Fruit fly (Drosophila melanogaster): Measurements from ENCODE around the gene CG14355.

Gene CG14355

dm6 chr3R:14098527-14099109, 53.1 kb downstream of the CG14355 start (continued):
- peak; percentile 28 for TF ChIP-seq grau (tag; optimal IDR thresholded peaks at IDR 0.05)
- no peak for TF ChIP-seq pros (GFP tag; optimal IDR thresholded peaks at IDR 0.05)
- no peak for TF ChIP-seq CG17186 (GFP tag; optimal IDR thresholded peaks at IDR 0.05)
- TF ChIP-seq B-H2 (GFP tag; optimal IDR thresholded peaks at IDR 0.05) = no peak
- TF ChIP-seq hbn (GFP tag; IDR thresholded peaks at IDR 0.05; ENCODE audit: partially characterized antibody) = no peak
- TF ChIP-seq sna (GFP tag; IDR thresholded peaks at IDR 0.05; ENCODE audit: partially characterized antibody) = no peak
- TF ChIP-seq mld (GFP tag; IDR thresholded peaks at IDR 0.05; ENCODE audit: partially characterized antibody) = no peak
- TF ChIP-seq Eip74EF (GFP tag; optimal IDR thresholded peaks at IDR 0.05) = no peak
- peak; percentile 53 for TF ChIP-seq CG7556 (GFP tag; optimal IDR thresholded peaks at IDR 0.05)
- no peak for TF ChIP-seq CG12299 (tag; optimal IDR thresholded peaks at IDR 0.05)
- TF ChIP-seq CG6683 (GFP tag; optimal IDR thresholded peaks at IDR 0.05) = no peak
- 0 out of 2 replicates have a peak, but pooled peaks have one; percentile 19 for TF ChIP-seq gsb (GFP tag; IDR thresholded peaks at IDR 0.05)
- TF ChIP-seq CG31441 (GFP tag; IDR thresholded peaks at IDR 0.05) = no peak
- TF ChIP-seq CG15514 (GFP tag; optimal IDR thresholded peaks at IDR 0.05) = no peak
- TF ChIP-seq nerfin-2 (GFP tag; IDR thresholded peaks at IDR 0.05; ENCODE audit: partially characterized antibody) = no peak
- no peak for TF ChIP-seq tup (GFP tag; optimal IDR thresholded peaks at IDR 0.05)
- peak; percentile 8 for TF ChIP-seq CG34376 (GFP tag; optimal IDR thresholded peaks at IDR 0.05)
- TF ChIP-seq CG11456 (GFP tag; IDR thresholded peaks at IDR 0.05) = peak; percentile 60; the same call in 1 of the 3 replicates
- peak; percentile 29 for TF ChIP-seq lab (GFP tag; optimal IDR thresholded peaks at IDR 0.05)
- TF ChIP-seq Blimp-1 (GFP tag; optimal IDR thresholded peaks at IDR 0.05) = no peak
- 0 out of 3 replicates have a peak, but pooled peaks have one; percentile 7 for TF ChIP-seq CG16813 (GFP tag; IDR thresholded peaks at IDR 0.05; ENCODE audit: partially characterized antibody)
- TF ChIP-seq Drgx (GFP tag; IDR thresholded peaks at IDR 0.05) = peak; percentile 32; the same call in 1 of the 2 replicates
- no peak for TF ChIP-seq insv (GFP tag; optimal IDR thresholded peaks at IDR 0.05)
- TF ChIP-seq CG3281 (GFP tag; optimal IDR thresholded peaks at IDR 0.05) = peak; percentile 23
- no peak; the same call in 1 of the 2 replicates for TF ChIP-seq H2.0 (GFP tag; IDR thresholded peaks at IDR 0.05)
- TF ChIP-seq lov (optimal IDR thresholded peaks at IDR 0.05) = no peak
- no peak for TF ChIP-seq lov (GFP tag; IDR thresholded peaks at IDR 0.05)
- TF ChIP-seq CG4730 (GFP tag; IDR thresholded peaks at IDR 0.05) = no peak
- TF ChIP-seq CG2875 (GFP tag; optimal IDR thresholded peaks at IDR 0.05) = no peak
- TF ChIP-seq sqz (GFP tag; optimal IDR thresholded peaks at IDR 0.05) = no peak
- TF ChIP-seq CG1832 (GFP tag; optimal IDR thresholded peaks at IDR 0.05) = no peak
- TF ChIP-seq CG32532 (GFP tag; IDR thresholded peaks at IDR 0.05) = peak; percentile 54
- peak; percentile 28 for TF ChIP-seq Deaf1 (tag; optimal IDR thresholded peaks at IDR 0.05)
- TF ChIP-seq esg (GFP tag; conservative IDR thresholded peaks at IDR 0.05) = no peak
- TF ChIP-seq Hsf (GFP tag; optimal IDR thresholded peaks at IDR 0.05) = no peak
- no peak for TF ChIP-seq hb (GFP tag; IDR thresholded peaks at IDR 0.05; ENCODE audit: partially characterized antibody)
- TF ChIP-seq E2f1 (GFP tag; IDR thresholded peaks at IDR 0.05) = peak; percentile 8; the same call in 1 of the 2 replicates
- no peak for TF ChIP-seq btn (GFP tag; optimal IDR thresholded peaks at IDR 0.05)
- no peak for TF ChIP-seq Dref (GFP tag; IDR thresholded peaks at IDR 0.05)
- TF ChIP-seq Dad (GFP tag; optimal IDR thresholded peaks at IDR 0.05) = no peak
- TF ChIP-seq Dp (GFP tag; optimal IDR thresholded peaks at IDR 0.05) = no peak
- TF ChIP-seq slou (GFP tag; optimal IDR thresholded peaks at IDR 0.05) = no peak
- no peak for TF ChIP-seq CG17385 (GFP tag; optimal IDR thresholded peaks at IDR 0.05)
- TF ChIP-seq CG17361 (GFP tag; IDR thresholded peaks at IDR 0.05) = 0 out of 3 replicates have a peak, but pooled peaks have one; percentile 7
- no peak for TF ChIP-seq HmgZ (tag; optimal IDR thresholded peaks at IDR 0.05)
- TF ChIP-seq Sry-δ (GFP tag; optimal IDR thresholded peaks at IDR 0.05) = no peak
- TF ChIP-seq NK7.1 (GFP tag; optimal IDR thresholded peaks at IDR 0.05) = no peak
- no peak for TF ChIP-seq dmrt11E (tag; optimal IDR thresholded peaks at IDR 0.05)
- no peak for TF ChIP-seq Bteb2 (GFP tag; optimal IDR thresholded peaks at IDR 0.05)

Data from whole organism, embryonic.